Worm (Caenorhabditis elegans) whole organism, young adult: ENCODE results near the gene C42D8.1.

ENCODE experiments used
- ama-1 ChIP-seq, 3 experiments: fragments of 150-350 bp in 1 of 3; sonication (generic microtip) in 2 of 3; optimal IDR thresholded peaks; 2 replicates each; lab custom pipeline; 2014 to 2018; ENCODE audit warnings: missing biosample characterization in 2 of 3, missing genetic modification characterization in 2 of 3, missing genetic modification reagents in 2 of 3
- efl-1 ChIP-seq: fragments of 150-350 bp; optimal IDR thresholded peaks from 2 replicates; lab custom pipeline; 2014; ENCODE audit warnings: missing biosample characterization, missing genetic modification reagents, missing genetic modification characterization
- egrh-3 ChIP-seq: fragments of 200-800 bp; sonication (Bioruptor generic); IDR thresholded peaks from 2 replicates; pipeline ENCODE4 v1.3.6; 2022; ENCODE audit warnings: missing genetic modification reagents, missing genetic modification characterization, missing compliant biosample characterization
- madf-6 ChIP-seq: fragments of 200-800 bp; sonication (Bioruptor generic); IDR thresholded peaks from 2 replicates; pipeline ENCODE4 v1.3.6; 2022; ENCODE audit warnings: missing genetic modification reagents, missing genetic modification characterization, missing compliant biosample characterization
- nhr-179 ChIP-seq: sonication (generic microtip); optimal IDR thresholded peaks from 2 replicates; lab custom pipeline; 2016; ENCODE audit warnings: mild to moderate bottlenecking, missing genetic modification characterization, missing compliant biosample characterization

ce11 chrX:5137716-5138470 is 28.6 kb downstream of the C42D8.1 start:
- TF ChIP-seq egrh-3 (no peak), ama-1 (optimal IDR thresholded peaks at IDR 0.05; lab: Kevin White, UChicago) (no peak), ama-1 (GFP tag; optimal IDR thresholded peaks at IDR 0.05; lab: Kevin White, UChicago) (no peak), efl-1 (no peak), nhr-179 (no peak), madf-6 (GFP tag; lab: Robert Waterston, UW) (no peak)
